Fruit fly (Drosophila melanogaster) whole organism, prepupa: ENCODE data around the gene Btnd.
A peak's percentile ranks its signal among the peaks of the same experiment; 100 is the strongest.

Experiments used
- Blimp-1 ChIP-seq: fragments of 200-800 bp; sonication (Bioruptor generic); optimal IDR thresholded peaks from 3 replicates; lab custom pipeline; 2017; ENCODE audit warnings: missing biosample characterization, missing genetic modification characterization, mild to moderate bottlenecking, moderate library complexity, missing genetic modification reagents
- CG10669 ChIP-seq: fragments of 200-800 bp; sonication (Bioruptor generic); optimal IDR thresholded peaks from 3 replicates; lab custom pipeline; 2018; ENCODE audit warnings: missing biosample characterization, mild to moderate bottlenecking, missing genetic modification characterization, moderate library complexity
- CG11294 ChIP-seq: fragments of 200-800 bp; sonication (Bioruptor generic); IDR thresholded peaks from 2 replicates; pipeline ENCODE4 v1.3.6; 2022; ENCODE audit warnings: missing biosample characterization, missing genetic modification characterization
- CG15336 ChIP-seq: fragments of 200-800 bp; sonication (Bioruptor generic); IDR thresholded peaks from 2 replicates; pipeline ENCODE4 v1.3.6; 2022; ENCODE audit warnings: missing biosample characterization, missing genetic modification characterization
- CG1621 ChIP-seq: fragments of 200-800 bp; sonication (Bioruptor generic); optimal IDR thresholded peaks from 3 replicates; lab custom pipeline; 2018; ENCODE audit warnings: missing biosample characterization, mild to moderate bottlenecking, missing genetic modification characterization
- CG16779 ChIP-seq: fragments of 200-800 bp; sonication (Bioruptor generic); optimal IDR thresholded peaks from 3 replicates; lab custom pipeline; 2017; ENCODE audit warnings: missing biosample characterization, mild to moderate bottlenecking, missing genetic modification characterization
- CG3032 ChIP-seq: fragments of 200-800 bp; optimal IDR thresholded peaks from 2 replicates; lab custom pipeline; 2019; ENCODE audit warnings: missing biosample characterization, mild to moderate bottlenecking, missing genetic modification characterization, moderate library complexity
- CG31627 ChIP-seq: fragments of 200-800 bp; sonication (Bioruptor generic); optimal IDR thresholded peaks from 3 replicates; lab custom pipeline; 2016; ENCODE audit warnings: missing biosample characterization, missing genetic modification characterization
- CG32006 ChIP-seq: fragments of 200-800 bp; sonication (Bioruptor generic); optimal IDR thresholded peaks from 3 replicates; lab custom pipeline; 2017; ENCODE audit warnings: missing biosample characterization, mild to moderate bottlenecking, missing genetic modification characterization
- CG3919 ChIP-seq: fragments of 200-800 bp; sonication (Bioruptor generic); optimal IDR thresholded peaks from 3 replicates; lab custom pipeline; 2016; ENCODE audit warnings: missing biosample characterization, missing genetic modification characterization
- CG4318 ChIP-seq: fragments of 200-800 bp; sonication (Bioruptor generic); optimal IDR thresholded peaks from 3 replicates; lab custom pipeline; 2017; ENCODE audit warnings: missing biosample characterization, mild to moderate bottlenecking, missing genetic modification characterization
- CG6276 ChIP-seq: fragments of 200-800 bp; sonication (Bioruptor generic); optimal IDR thresholded peaks from 2 replicates; lab custom pipeline; 2017; ENCODE audit warnings: missing biosample characterization, mild to moderate bottlenecking, missing genetic modification characterization
- CG6792 ChIP-seq: fragments of 200-800 bp; sonication (Bioruptor generic); optimal IDR thresholded peaks from 3 replicates; lab custom pipeline; 2016; ENCODE audit warnings: missing biosample characterization, missing genetic modification characterization
- CG6808 ChIP-seq: fragments of 200-800 bp; sonication (Bioruptor generic); optimal IDR thresholded peaks from 3 replicates; lab custom pipeline; 2017; ENCODE audit warnings: missing biosample characterization, missing genetic modification characterization, mild to moderate bottlenecking, moderate library complexity, missing genetic modification reagents
- CG6854 ChIP-seq: fragments of 200-800 bp; sonication (Bioruptor generic); optimal IDR thresholded peaks from 2 replicates; lab custom pipeline; 2017; ENCODE audit warnings: missing biosample characterization, mild to moderate bottlenecking, missing genetic modification characterization
- CG7368 ChIP-seq: fragments of 200-800 bp; sonication (Bioruptor generic); optimal IDR thresholded peaks from 3 replicates; lab custom pipeline; 2016; ENCODE audit warnings: missing biosample characterization, missing genetic modification characterization
- CG8119 ChIP-seq: fragments of 200-800 bp; sonication (Bioruptor generic); IDR thresholded peaks from 3 replicates; pipeline ENCODE4 v1.3.6; 2022; ENCODE audit warnings: missing biosample characterization, missing genetic modification characterization
- Eip78C ChIP-seq: fragments of 200-800 bp; sonication (Bioruptor generic); peaks from one replicate; lab custom pipeline; 2016; ENCODE audit warnings: missing biosample characterization, missing genetic modification characterization
- Eip93F ChIP-seq: fragments of 200-800 bp; sonication (Bioruptor generic); optimal IDR thresholded peaks from 2 replicates; lab custom pipeline; 2016; ENCODE audit warnings: missing biosample characterization, mild to moderate bottlenecking, missing genetic modification characterization
- Ets96B ChIP-seq: fragments of 200-800 bp; optimal IDR thresholded peaks from 2 replicates; lab custom pipeline; 2019; ENCODE audit warnings: missing biosample characterization, mild to moderate bottlenecking, missing genetic modification characterization, moderate library complexity
- Gug ChIP-seq: fragments of 200-800 bp; sonication (Bioruptor generic); IDR thresholded peaks from 2 replicates; pipeline ENCODE4 v1.3.6; 2022; ENCODE audit warnings: missing biosample characterization, missing genetic modification characterization
- Hr38 ChIP-seq: sonication (Bioruptor generic); optimal IDR thresholded peaks from 2 replicates; lab custom pipeline; 2016; ENCODE audit warnings: missing biosample characterization, missing genetic modification characterization
- Hr4 ChIP-seq: fragments of 200-800 bp; sonication (Bioruptor generic); optimal IDR thresholded peaks from 3 replicates; lab custom pipeline; 2016; ENCODE audit warnings: missing biosample characterization, missing genetic modification characterization
- Lpt ChIP-seq: fragments of 200-800 bp; sonication (Bioruptor generic); optimal IDR thresholded peaks from 3 replicates; lab custom pipeline; 2016; ENCODE audit warnings: missing biosample characterization, missing genetic modification characterization
- Met ChIP-seq: fragments of 200-800 bp; sonication (Bioruptor generic); optimal IDR thresholded peaks from 3 replicates; lab custom pipeline; 2016; ENCODE audit warnings: missing biosample characterization, missing genetic modification characterization
- OdsH ChIP-seq: fragments of 200-800 bp; sonication (Bioruptor generic); optimal IDR thresholded peaks from 3 replicates; lab custom pipeline; 2016; ENCODE audit warnings: missing biosample characterization, missing genetic modification characterization
- Smox ChIP-seq: fragments of 200-800 bp; sonication (Bioruptor generic); optimal IDR thresholded peaks from 3 replicates; lab custom pipeline; 2016; ENCODE audit warnings: missing biosample characterization, missing genetic modification characterization
- Sox14 ChIP-seq: fragments of 200-800 bp; sonication (Bioruptor generic); optimal IDR thresholded peaks from 3 replicates; lab custom pipeline; 2016; ENCODE audit warnings: missing biosample characterization, missing genetic modification characterization
- Sox15 ChIP-seq: fragments of 200-800 bp; sonication (Bioruptor generic); optimal IDR thresholded peaks from 3 replicates; lab custom pipeline; 2016; ENCODE audit warnings: missing biosample characterization, missing genetic modification characterization
- achi ChIP-seq: fragments of 200-800 bp; sonication (Bioruptor generic); optimal IDR thresholded peaks from 3 replicates; lab custom pipeline; 2016; ENCODE audit warnings: missing biosample characterization, missing genetic modification characterization
- acj6 ChIP-seq: fragments of 200-800 bp; sonication (Bioruptor generic); optimal IDR thresholded peaks from 3 replicates; lab custom pipeline; 2016; ENCODE audit warnings: missing biosample characterization, missing genetic modification characterization
- dac ChIP-seq: fragments of 200-800 bp; sonication (Bioruptor generic); optimal IDR thresholded peaks from 2 replicates; lab custom pipeline; 2017; ENCODE audit warnings: missing biosample characterization, mild to moderate bottlenecking, missing genetic modification characterization
- dsx ChIP-seq: fragments of 200-800 bp; optimal IDR thresholded peaks from 3 replicates; lab custom pipeline; 2019; ENCODE audit warnings: missing biosample characterization, mild to moderate bottlenecking, missing genetic modification characterization, moderate library complexity; ENCODE audit not compliant: poor library complexity, severe bottlenecking
- fd59A ChIP-seq: fragments of 200-800 bp; sonication (Bioruptor generic); optimal IDR thresholded peaks from 2 replicates; lab custom pipeline; 2017; ENCODE audit warnings: missing biosample characterization, mild to moderate bottlenecking, missing genetic modification characterization, missing genetic modification reagents
- fd85E ChIP-seq: fragments of 200-800 bp; sonication (Bioruptor generic); optimal IDR thresholded peaks from 3 replicates; lab custom pipeline; 2016; ENCODE audit warnings: missing biosample characterization, missing genetic modification characterization
- lz ChIP-seq: fragments of 200-800 bp; sonication (Bioruptor generic); optimal IDR thresholded peaks from 3 replicates; lab custom pipeline; 2016; ENCODE audit warnings: missing biosample characterization, missing genetic modification characterization
- net ChIP-seq: fragments of 200-800 bp; sonication (Bioruptor generic); optimal IDR thresholded peaks from 3 replicates; lab custom pipeline; 2016; ENCODE audit warnings: missing biosample characterization, missing genetic modification characterization
- pdm3 ChIP-seq: fragments of 200-800 bp; sonication (Bioruptor generic); optimal IDR thresholded peaks from 3 replicates; lab custom pipeline; 2016; ENCODE audit warnings: missing biosample characterization, missing genetic modification characterization
- salr ChIP-seq, 2 experiments: fragments of 200-800 bp; sonication (Bioruptor generic); optimal IDR thresholded peaks; 3 replicates each; lab custom pipeline; 2016 to 2018; ENCODE audit warnings: missing biosample characterization in 2 of 2, missing genetic modification characterization in 2 of 2, mild to moderate bottlenecking in 1 of 2
- ss ChIP-seq, 2 experiments: fragments of 200-800 bp; sonication (Bioruptor generic); optimal IDR thresholded peaks; 2 replicates in 1 of 2; 3 replicates in 1 of 2; lab custom pipeline; 2017 to 2018; ENCODE audit warnings: mild to moderate bottlenecking in 2 of 2, missing biosample characterization in 2 of 2, missing genetic modification characterization in 2 of 2, moderate library complexity in 1 of 2
- svp ChIP-seq: fragments of 200-800 bp; sonication (Bioruptor generic); peaks from one replicate; lab custom pipeline; 2016; ENCODE audit warnings: missing biosample characterization, missing genetic modification characterization
- topi ChIP-seq: fragments of 200-800 bp; sonication (Bioruptor generic); optimal IDR thresholded peaks from 3 replicates; lab custom pipeline; 2016; ENCODE audit warnings: missing biosample characterization, missing genetic modification characterization
- vri ChIP-seq: fragments of 200-800 bp; sonication (Bioruptor generic); optimal IDR thresholded peaks from 3 replicates; lab custom pipeline; 2016; ENCODE audit warnings: missing biosample characterization, mild to moderate bottlenecking, missing genetic modification characterization

The Btnd gene

dm6 chrX:6265456-6265877 lies 46.3 kb upstream of the Btnd start (continued):
- TF ChIP-seq CG8119 (GFP tag; lab: Robert Waterston, UW) (peak; percentile 97), dsx (peak; percentile 74), salr (GFP tag; optimal IDR thresholded peaks at IDR 0.05; lab: Kevin White, UChicago) (peak; percentile 67 to 95), CG10669 (GFP tag; lab: Kevin White, UChicago) (peak; percentile 88), CG1621 (tag; lab: Kevin White, UChicago) (peak; percentile 86), Lpt (GFP tag; lab: Kevin White, UChicago) (peak; percentile 97), CG3032 (tag; lab: Kevin White, UChicago) (peak; percentile 80), Hr38 (GFP tag; lab: Kevin White, UChicago) (peak; percentile 64), CG16779 (tag; lab: Kevin White, UChicago) (peak; percentile 89), Eip93F (GFP tag; lab: Kevin White, UChicago) (peak; percentile 25), topi (GFP tag; lab: Kevin White, UChicago) (peak; percentile 92), Smox (GFP tag; lab: Kevin White, UChicago) (peak; percentile 89), ss (GFP tag; optimal IDR thresholded peaks at IDR 0.05; lab: Kevin White, UChicago) (peak; percentile 64 to 78), CG32006 (GFP tag; lab: Kevin White, UChicago) (peak; percentile 98), CG6854 (peak; percentile 56), dac (GFP tag; lab: Kevin White, UChicago) (peak; percentile 97), fd85E (GFP tag; lab: Kevin White, UChicago) (peak; percentile 71), CG3919 (GFP tag; lab: Kevin White, UChicago) (peak; percentile 93), achi (GFP tag; lab: Kevin White, UChicago) (peak; percentile 94), OdsH (GFP tag; lab: Kevin White, UChicago) (peak; percentile 95), CG4318 (GFP tag; lab: Kevin White, UChicago) (peak; percentile 96), Met (GFP tag; lab: Kevin White, UChicago) (peak; percentile 91), Blimp-1 (peak; percentile 44), CG6792 (GFP tag; lab: Kevin White, UChicago) (peak; percentile 93), CG6276 (GFP tag; lab: Kevin White, UChicago) (peak; percentile 94), Gug (GFP tag; lab: Robert Waterston, UW) (peak; percentile 92)

dm6 chrX:6264456-6264855 lies 45.3 kb upstream of the Btnd start:
- TF ChIP-seq Hr4: no peak
- TF ChIP-seq acj6 (GFP tag; lab: Kevin White, UChicago): no peak
- no peak for TF ChIP-seq CG31627 (GFP tag; lab: Kevin White, UChicago)
- no peak for TF ChIP-seq CG16779 (tag; lab: Kevin White, UChicago)
- TF ChIP-seq CG3032 (tag; lab: Kevin White, UChicago): no peak

- TF ChIP-seq Eip78C (GFP tag; lab: Kevin White, UChicago) (peak; percentile 88), Sox14 (GFP tag; lab: Kevin White, UChicago) (peak; percentile 19), CG6792 (GFP tag; lab: Kevin White, UChicago) (peak; percentile 8), CG3032 (tag; lab: Kevin White, UChicago) (peak; percentile 5), CG6808 (GFP tag; lab: Kevin White, UChicago) (peak; percentile 22), ss (GFP tag; optimal IDR thresholded peaks at IDR 0.05; lab: Kevin White, UChicago) (peak in 1 of 2 experiments; percentile 10), lz (GFP tag; lab: Kevin White, UChicago) (peak; percentile 17), CG16779 (tag; lab: Kevin White, UChicago) (no peak), OdsH (GFP tag; lab: Kevin White, UChicago) (peak; percentile 22), net (GFP tag; lab: Kevin White, UChicago) (peak; percentile 43), CG11294 (GFP tag; lab: Robert Waterston, UW) (no peak), pdm3 (peak; percentile 52), Smox (GFP tag; lab: Kevin White, UChicago) (no peak), CG10669 (GFP tag; lab: Kevin White, UChicago) (peak; percentile 21), fd59A (GFP tag; lab: Kevin White, UChicago) (peak; percentile 18), Sox15 (GFP tag; lab: Kevin White, UChicago) (peak; percentile 14), CG3919 (GFP tag; lab: Kevin White, UChicago) (peak; percentile 19), vri (no peak), CG6276 (GFP tag; lab: Kevin White, UChicago) (peak; percentile 79), topi (GFP tag; lab: Kevin White, UChicago) (peak; percentile 38), CG7368 (no peak), achi (GFP tag; lab: Kevin White, UChicago) (peak; percentile 37), CG15336 (GFP tag; lab: Robert Waterston, UW) (peak; percentile 77), salr (GFP tag; optimal IDR thresholded peaks at IDR 0.05; lab: Kevin White, UChicago) (peak in 1 of 2 experiments; percentile 25), svp (GFP tag; lab: Kevin White, UChicago) (peak; percentile 68), CG32006 (GFP tag; lab: Kevin White, UChicago) (peak; percentile 77), fd85E (GFP tag; lab: Kevin White, UChicago) (no peak), Ets96B (peak; percentile 36), Lpt (GFP tag; lab: Kevin White, UChicago) (peak; percentile 24), CG4318 (GFP tag; lab: Kevin White, UChicago) (peak; percentile 11), acj6 (GFP tag; lab: Kevin White, UChicago) (peak; percentile 21), dsx (peak; percentile 1)
These were observed 44.5 kb upstream of the Btnd start for dm6 chrX:6263614-6264130.
